Fruit fly (Drosophila melanogaster): ENCODE measurements around the gene CG34132.

CG34132 gene

DNA sequence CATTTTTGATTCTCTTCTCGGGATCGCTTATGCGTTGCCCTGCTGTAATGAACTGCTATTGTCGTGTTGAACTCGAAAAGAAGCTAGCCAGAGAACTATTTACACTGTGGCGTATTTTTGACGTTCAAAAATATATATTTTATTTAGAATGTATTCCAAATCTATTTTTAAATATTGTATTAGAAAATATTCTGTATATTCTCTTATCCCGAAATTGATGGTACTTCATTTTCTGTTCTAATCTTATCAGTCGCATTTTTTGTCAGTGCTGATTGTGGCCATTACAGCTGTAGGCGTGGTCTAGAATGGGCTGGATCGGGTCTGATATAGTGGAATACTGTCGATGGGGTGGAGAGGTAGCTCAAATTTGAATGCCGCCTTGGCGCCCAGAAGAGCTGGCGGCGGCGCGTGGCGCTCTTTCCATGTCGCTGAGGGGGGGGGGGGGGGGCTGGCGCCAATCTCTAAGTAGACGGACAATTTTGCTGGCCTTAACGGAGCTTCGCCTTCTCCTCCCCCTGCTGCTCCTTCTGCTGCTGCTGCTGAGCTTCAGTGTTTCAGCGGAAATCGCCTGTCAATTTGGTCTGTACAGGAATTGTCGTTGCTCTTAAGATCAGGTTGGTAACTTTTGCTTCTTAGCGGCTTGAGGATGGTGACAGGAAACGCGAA lies 38.5 kb downstream of the CG34132 start (continued):
- TF ChIP-seq slbo (GFP tag; IDR thresholded peaks at IDR 0.05) (peak; percentile 31; the same call in 1 of the 2 replicates), CG2712 (tag; optimal IDR thresholded peaks at IDR 0.05) (no peak), al (GFP tag; IDR thresholded peaks at IDR 0.05) (no peak), CG13424 (tag; optimal IDR thresholded peaks at IDR 0.05) (peak; percentile 17), disco-r (GFP tag; optimal IDR thresholded peaks at IDR 0.05) (no peak), CG8089 (GFP tag; optimal IDR thresholded peaks at IDR 0.05) (no peak), Deaf1 (tag; optimal IDR thresholded peaks at IDR 0.05) (no peak), Usf (GFP tag; optimal IDR thresholded peaks at IDR 0.05) (no peak), gem (tag; optimal IDR thresholded peaks at IDR 0.05) (peak; percentile 40), zfh1 (GFP tag; IDR thresholded peaks at IDR 0.05) (no peak), NC2α (GFP tag; optimal IDR thresholded peaks at IDR 0.05) (no peak), Hsf (GFP tag; optimal IDR thresholded peaks at IDR 0.05) (no peak), ash1 (GFP tag; optimal IDR thresholded peaks at IDR 0.05) (no peak), CG5245 (GFP tag; optimal IDR thresholded peaks at IDR 0.05) (no peak), cwo (GFP tag; optimal IDR thresholded peaks at IDR 0.05) (no peak), row (GFP tag; IDR thresholded peaks at IDR 0.05) (peak; percentile 59), her (GFP tag; optimal IDR thresholded peaks at IDR 0.05) (no peak), tna (GFP tag; IDR thresholded peaks at IDR 0.05; ENCODE audit: partially characterized antibody) (0 out of 2 replicates have a peak, but pooled peaks have one; percentile 0), Dref (GFP tag; IDR thresholded peaks at IDR 0.05) (no peak), Eip74EF (GFP tag; optimal IDR thresholded peaks at IDR 0.05) (no peak), CG4282 (GFP tag; optimal IDR thresholded peaks at IDR 0.05) (no peak), sd (tag; optimal IDR thresholded peaks at IDR 0.05) (peak; percentile 17), CG6854 (GFP tag; optimal IDR thresholded peaks at IDR 0.05) (no peak), Ptx1 (GFP tag; IDR thresholded peaks at IDR 0.05) (no peak), sens (GFP tag) (peak; percentile 43), CG7839 (tag; optimal IDR thresholded peaks at IDR 0.05) (peak; percentile 8), hb (GFP tag; IDR thresholded peaks at IDR 0.05; ENCODE audit: partially characterized antibody) (no peak), abd-A (tag; optimal IDR thresholded peaks at IDR 0.05) (no peak), nmo (GFP tag; optimal IDR thresholded peaks at IDR 0.05) (no peak), ewg (GFP tag; optimal IDR thresholded peaks at IDR 0.05) (no peak), Chrac-16 (GFP tag; optimal IDR thresholded peaks at IDR 0.05) (no peak), CG30020 (tag; optimal IDR thresholded peaks at IDR 0.05) (no peak), CG10654 (GFP tag; optimal IDR thresholded peaks at IDR 0.05) (no peak), CG3847 (GFP tag; IDR thresholded peaks at IDR 0.05) (0 out of 2 replicates have a peak, but pooled peaks have one; percentile 8), HLH4C (GFP tag; IDR thresholded peaks at IDR 0.05; ENCODE audit: partially characterized antibody) (no peak), CG9727 (GFP tag; optimal IDR thresholded peaks at IDR 0.05) (no peak), chinmo (GFP tag; IDR thresholded peaks at IDR 0.05; ENCODE audit: partially characterized antibody) (no peak), CG15601 (tag; optimal IDR thresholded peaks at IDR 0.05) (no peak), CG11093 (GFP tag; IDR thresholded peaks at IDR 0.05) (no peak), CG11560 (tag; IDR thresholded peaks at IDR 0.05) (no peak), CG10209 (GFP tag; optimal IDR thresholded peaks at IDR 0.05) (no peak), Sox102F (GFP tag; optimal IDR thresholded peaks at IDR 0.05) (peak; percentile 14), CG7372 (GFP tag; IDR thresholded peaks at IDR 0.05) (no peak), kay (GFP tag; optimal IDR thresholded peaks at IDR 0.05) (no peak), ftz-f1 (GFP tag; optimal IDR thresholded peaks at IDR 0.05) (no peak), wek (GFP tag; optimal IDR thresholded peaks at IDR 0.05) (no peak), fd3F (GFP tag; optimal IDR thresholded peaks at IDR 0.05) (no peak), ssp (GFP tag; IDR thresholded peaks at IDR 0.05) (no peak), Hr39 (optimal IDR thresholded peaks at IDR 0.05) (peak; percentile 54), CG1647 (GFP tag; optimal IDR thresholded peaks at IDR 0.05) (no peak)

All from whole organism, embryonic.